Worm (Caenorhabditis elegans) whole organism, mixed stage, embryonic: ENCODE data around the gene Y52E8A.1.
A peak's percentile ranks its signal among the peaks of the same experiment; 100 is the strongest.

ENCODE experiments used
- M03D4.4 ChIP-seq: sonication (generic microtip); optimal IDR thresholded peaks from 2 replicates; lab custom pipeline; 2017; ENCODE audit warnings: mild to moderate bottlenecking, missing genetic modification characterization, missing compliant biosample characterization
- bed-3 ChIP-seq: fragments of 200-800 bp; sonication (Bioruptor generic); optimal IDR thresholded peaks from 3 replicates; lab custom pipeline; 2018; ENCODE audit warnings: mild to moderate bottlenecking, missing genetic modification characterization, moderate library complexity, missing compliant biosample characterization
- ceh-39 ChIP-seq: fragments of 150-350 bp; optimal IDR thresholded peaks from 2 replicates; lab custom pipeline; 2014; ENCODE audit warnings: missing biosample characterization, missing genetic modification characterization
- ceh-43 ChIP-seq: fragments of 200-800 bp; sonication (Bioruptor generic); optimal IDR thresholded peaks from 2 replicates; lab custom pipeline; 2018; ENCODE audit warnings: mild to moderate bottlenecking, missing genetic modification characterization, moderate library complexity, missing compliant biosample characterization
- ceh-83 ChIP-seq: fragments of 200-800 bp; sonication (Bioruptor generic); optimal IDR thresholded peaks from 2 replicates; lab custom pipeline; 2018; ENCODE audit warnings: mild to moderate bottlenecking, missing genetic modification characterization, missing compliant biosample characterization
- ces-1 ChIP-seq: fragments of 150-350 bp; optimal IDR thresholded peaks from 2 replicates; lab custom pipeline; 2014; ENCODE audit warnings: missing biosample characterization, missing genetic modification reagents, missing genetic modification characterization
- cnd-1 ChIP-seq: fragments of 200-800 bp; sonication (Bioruptor generic); optimal IDR thresholded peaks from 2 replicates; lab custom pipeline; 2018; ENCODE audit warnings: mild to moderate bottlenecking, missing genetic modification characterization, missing compliant biosample characterization
- elt-1 ChIP-seq: sonication (generic microtip); optimal IDR thresholded peaks from 2 replicates; lab custom pipeline; 2017; ENCODE audit warnings: missing genetic modification characterization, mild to moderate bottlenecking, missing compliant biosample characterization, antibody characterized with exemption, moderate library complexity, borderline replicate concordance; ENCODE audit not compliant: insufficient read depth
- ham-2 ChIP-seq: fragments of 200-800 bp; sonication (Bioruptor generic); optimal IDR thresholded peaks from 2 replicates; lab custom pipeline; 2018; ENCODE audit warnings: mild to moderate bottlenecking, missing genetic modification characterization, missing compliant biosample characterization
- hlh-1 ChIP-seq: fragments of 150-350 bp; optimal IDR thresholded peaks from 2 replicates; lab custom pipeline; 2014; ENCODE audit warnings: missing biosample characterization, missing genetic modification reagents, missing genetic modification characterization
- lin-13 ChIP-seq: fragments of 150-350 bp; optimal IDR thresholded peaks from 2 replicates; lab custom pipeline; 2014; ENCODE audit warnings: missing biosample characterization, missing genetic modification characterization
- lsy-2 ChIP-seq: fragments of 150-350 bp; optimal IDR thresholded peaks from 2 replicates; lab custom pipeline; 2014; ENCODE audit warnings: missing biosample characterization, missing genetic modification characterization
- mab-5 ChIP-seq: fragments of 150-350 bp; optimal IDR thresholded peaks from 2 replicates; lab custom pipeline; 2014; ENCODE audit warnings: missing biosample characterization, missing genetic modification characterization
- mep-1 ChIP-seq: fragments of 150-350 bp; optimal IDR thresholded peaks from 2 replicates; lab custom pipeline; 2017; ENCODE audit warnings: missing biosample characterization, missing genetic modification reagents, missing genetic modification characterization, inconsistent platforms
- nhr-12 ChIP-seq: fragments of 150-350 bp; optimal IDR thresholded peaks from 2 replicates; lab custom pipeline; 2014; ENCODE audit warnings: missing biosample characterization, missing genetic modification characterization
- nhr-2 ChIP-seq: fragments of 150-350 bp; optimal IDR thresholded peaks from 2 replicates; lab custom pipeline; 2014; ENCODE audit warnings: missing biosample characterization, missing genetic modification characterization
- nhr-28 ChIP-seq: fragments of 150-350 bp; optimal IDR thresholded peaks from 2 replicates; lab custom pipeline; 2014; ENCODE audit warnings: missing biosample characterization, missing genetic modification characterization
- pha-4 ChIP-seq: fragments of 150-350 bp; optimal IDR thresholded peaks from 2 replicates; lab custom pipeline; 2018; ENCODE audit warnings: missing biosample characterization, missing genetic modification reagents, missing genetic modification characterization
- sem-2 ChIP-seq: fragments of 200-800 bp; sonication (Bioruptor generic); optimal IDR thresholded peaks from 2 replicates; lab custom pipeline; 2018; ENCODE audit warnings: mild to moderate bottlenecking, missing genetic modification characterization, missing compliant biosample characterization
- snpc-4 ChIP-seq: fragments of 150-350 bp; optimal IDR thresholded peaks from 2 replicates; lab custom pipeline; 2014; ENCODE audit warnings: missing biosample characterization, missing genetic modification characterization
- sptf-1 ChIP-seq: sonication (generic microtip); optimal IDR thresholded peaks from 2 replicates; lab custom pipeline; 2017; ENCODE audit warnings: mild to moderate bottlenecking, missing genetic modification characterization, moderate library complexity, missing compliant biosample characterization
- tbx-8 ChIP-seq: fragments of 200-800 bp; sonication (Bioruptor generic); optimal IDR thresholded peaks from 2 replicates; lab custom pipeline; 2018; ENCODE audit warnings: mild to moderate bottlenecking, missing genetic modification characterization, moderate library complexity, missing compliant biosample characterization
- unc-120 ChIP-seq: sonication (generic microtip); optimal IDR thresholded peaks from 2 replicates; lab custom pipeline; 2017; ENCODE audit warnings: missing genetic modification characterization, missing compliant biosample characterization; ENCODE audit not compliant: poor library complexity, severe bottlenecking
- unc-39 ChIP-seq: fragments of 150-350 bp; optimal IDR thresholded peaks from 2 replicates; lab custom pipeline; 2014; ENCODE audit warnings: missing biosample characterization, missing genetic modification characterization
- unc-62 ChIP-seq: fragments of 150-350 bp; optimal IDR thresholded peaks from 2 replicates; lab custom pipeline; 2014; ENCODE audit warnings: missing biosample characterization, missing genetic modification reagents, missing genetic modification characterization
- zip-8 ChIP-seq: fragments of 150-350 bp; optimal IDR thresholded peaks from 2 replicates; lab custom pipeline; 2014; ENCODE audit warnings: missing biosample characterization, missing genetic modification characterization
- ztf-11 ChIP-seq: fragments of 150-350 bp; optimal IDR thresholded peaks from 2 replicates; lab custom pipeline; 2014; ENCODE audit warnings: missing biosample characterization, missing genetic modification characterization

Y52E8A.1 gene

DNA sequence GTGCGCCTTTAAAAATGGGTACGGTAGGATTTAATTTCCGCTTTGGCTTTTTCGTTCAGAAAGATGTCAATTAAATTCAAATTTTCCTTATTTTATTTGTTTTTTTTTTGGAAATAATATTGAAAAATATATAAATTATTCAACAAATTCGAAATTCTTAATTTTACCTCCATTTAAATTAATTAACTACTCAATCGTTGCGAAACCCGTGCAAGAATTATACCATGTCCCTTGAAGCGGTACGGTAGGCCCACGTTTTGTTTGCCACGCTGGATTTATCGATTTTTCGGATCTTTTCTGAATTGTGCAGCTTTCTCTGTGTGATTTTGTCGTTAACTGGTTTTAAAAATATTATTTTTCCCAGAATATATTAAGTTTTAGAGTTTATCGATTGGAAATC, 1.4 kb upstream of the Y52E8A.1 start, which contains the start of gene Y52E8A.2:
Y52E8A.2 (plus strand) TSS at position 382 of the 400 bp plus-strand sequence.
- TF ChIP-seq lsy-2 (no peak), nhr-28 (tag; lab: Kevin White, UChicago) (no peak), mab-5 (tag; lab: Kevin White, UChicago) (no peak), nhr-2 (tag; lab: Kevin White, UChicago) (no peak), sptf-1 (tag; lab: Kevin White, UChicago) (no peak), ces-1 (GFP tag; lab: Kevin White, UChicago) (no peak), ceh-43 (GFP tag; lab: Kevin White, UChicago) (no peak), M03D4.4 (tag; lab: Kevin White, UChicago) (no peak), pha-4 (tag; lab: Kevin White, UChicago) (no peak), nhr-12 (tag; lab: Kevin White, UChicago) (no peak), ham-2 (no peak), snpc-4 (no peak), cnd-1 (tag; lab: Kevin White, UChicago) (no peak), lin-13 (tag; lab: Kevin White, UChicago) (no peak), bed-3 (GFP tag; lab: Kevin White, UChicago) (no peak), ceh-39 (tag; lab: Kevin White, UChicago) (no peak), unc-39 (no peak), elt-1 (tag; lab: Kevin White, UChicago) (no peak)

DNA sequence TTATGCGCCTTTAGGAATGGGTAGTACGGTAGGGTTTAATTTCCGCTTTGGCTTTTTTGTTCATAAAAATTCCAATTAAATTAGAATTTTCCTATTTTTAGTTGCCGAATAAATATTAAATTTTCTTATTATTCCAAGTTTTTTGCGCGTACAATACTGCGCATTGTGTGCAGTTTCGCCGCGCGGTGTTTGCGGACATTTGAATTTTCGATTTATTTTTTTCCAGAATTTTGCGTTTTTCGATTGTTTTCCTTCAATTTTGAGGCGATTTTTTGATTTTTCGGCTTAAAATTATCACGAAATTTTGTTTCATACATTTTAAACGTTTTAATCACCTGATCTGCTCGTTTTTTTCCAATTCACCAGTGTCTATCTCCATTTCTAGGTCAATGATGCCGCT, 1.0 kb downstream of the Y52E8A.1 start, which contains the start of gene H20J04.6:
H20J04.6 (plus strand) TSS at position 386 of the 400 bp plus-strand sequence.
- TF ChIP-seq lsy-2 (peak; percentile 39), nhr-12 (tag; lab: Kevin White, UChicago) (no peak), ceh-83 (GFP tag; lab: Kevin White, UChicago) (peak; percentile 13), unc-39 (no peak), unc-120 (tag; lab: Kevin White, UChicago) (no peak), tbx-8 (GFP tag; lab: Kevin White, UChicago) (no peak), mep-1 (tag; lab: Kevin White, UChicago) (peak; percentile 29), ces-1 (GFP tag; lab: Kevin White, UChicago) (peak; percentile 18), snpc-4 (no peak)

DNA sequence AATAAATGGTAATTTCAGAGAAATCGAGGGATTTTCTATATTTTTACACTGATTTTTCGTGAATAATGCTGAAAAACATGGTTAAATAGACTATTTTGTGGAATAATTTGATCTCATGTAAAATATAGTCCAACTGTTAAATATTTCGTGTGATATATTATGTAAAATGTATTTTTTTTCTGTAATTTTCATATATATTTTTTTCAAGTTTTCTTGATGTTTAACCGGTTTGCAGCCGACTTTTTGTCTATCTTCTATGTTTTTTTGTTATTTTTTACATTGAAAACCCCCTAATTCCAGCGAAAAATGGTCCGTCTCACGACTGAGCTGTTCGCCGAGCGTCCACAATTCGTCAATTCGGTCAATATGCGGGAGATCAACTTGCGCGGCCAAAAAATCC, 2.2 kb downstream of the Y52E8A.1 start, which contains the start of gene mog-2:
mog-2 (plus strand) TSS at position 301 of the 400 bp plus-strand sequence.
- TF ChIP-seq nhr-2 (tag; lab: Kevin White, UChicago), result no peak

DNA sequence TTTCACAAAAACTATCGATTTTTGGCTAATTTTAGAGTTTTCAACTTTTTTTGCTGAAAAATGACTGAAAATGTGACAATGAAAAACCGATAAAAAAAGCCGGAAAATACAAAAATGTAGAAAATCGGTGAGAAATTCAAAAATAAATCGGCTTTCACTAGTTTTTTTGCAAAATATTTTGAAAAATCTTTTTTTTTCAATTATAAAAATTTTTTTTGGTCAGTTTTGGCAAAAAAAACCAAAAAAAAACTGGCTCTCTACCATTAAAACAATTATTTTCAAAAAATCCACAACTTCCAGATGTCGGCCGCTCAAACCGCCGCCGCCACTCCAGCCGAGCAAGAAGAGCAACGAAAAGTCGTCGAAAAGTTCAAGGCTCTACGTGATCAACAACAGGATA, 4.6 kb downstream of the Y52E8A.1 start, which contains the start of gene pfd-2:
pfd-2 (plus strand) TSS at position 301 of the 400 bp plus-strand sequence.
- no peak for TF ChIP-seq sptf-1 (tag; lab: Kevin White, UChicago)
- TF ChIP-seq hlh-1 (tag; lab: Kevin White, UChicago), result no peak
- TF ChIP-seq lin-13 (tag; lab: Kevin White, UChicago), result no peak
- no peak for TF ChIP-seq ham-2

DNA sequence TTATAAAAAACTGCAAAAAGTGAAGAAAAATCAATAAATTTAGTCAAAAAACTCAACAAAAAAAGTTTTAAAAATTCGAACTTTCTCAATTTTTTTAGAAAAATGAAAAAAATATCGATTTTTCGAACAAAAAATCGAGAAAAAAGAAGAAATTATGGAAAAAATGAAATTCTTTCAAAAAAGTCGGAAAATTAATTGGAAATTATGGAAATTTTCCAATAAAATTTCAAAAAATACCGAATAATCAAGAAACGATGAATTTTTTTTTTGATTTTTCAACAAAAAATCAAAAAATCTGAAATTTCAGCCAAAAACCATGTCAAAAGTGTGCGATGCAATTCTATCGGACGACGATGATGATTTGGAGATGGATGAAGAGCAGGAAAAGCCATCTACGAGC, 6.8 kb downstream of the Y52E8A.1 start, which contains the start of gene H20J04.4:
H20J04.4 (plus strand) TSS at position 301 of the 400 bp plus-strand sequence.
- TF ChIP-seq snpc-4 (no peak), ztf-11 (tag; lab: Kevin White, UChicago) (no peak), unc-62 (GFP tag; lab: Kevin White, UChicago) (no peak), ceh-39 (tag; lab: Kevin White, UChicago) (no peak), sptf-1 (tag; lab: Kevin White, UChicago) (no peak), cnd-1 (tag; lab: Kevin White, UChicago) (no peak), unc-39 (no peak), hlh-1 (tag; lab: Kevin White, UChicago) (no peak), nhr-28 (tag; lab: Kevin White, UChicago) (no peak), mab-5 (tag; lab: Kevin White, UChicago) (no peak), nhr-12 (tag; lab: Kevin White, UChicago) (no peak), sem-2 (GFP tag; lab: Kevin White, UChicago) (no peak), unc-120 (tag; lab: Kevin White, UChicago) (no peak), pha-4 (tag; lab: Kevin White, UChicago) (no peak), ceh-83 (GFP tag; lab: Kevin White, UChicago) (no peak), zip-8 (tag; lab: Kevin White, UChicago) (no peak), lsy-2 (no peak)
- TF ChIP-seq, all 35 proteins: peak for 0

DNA sequence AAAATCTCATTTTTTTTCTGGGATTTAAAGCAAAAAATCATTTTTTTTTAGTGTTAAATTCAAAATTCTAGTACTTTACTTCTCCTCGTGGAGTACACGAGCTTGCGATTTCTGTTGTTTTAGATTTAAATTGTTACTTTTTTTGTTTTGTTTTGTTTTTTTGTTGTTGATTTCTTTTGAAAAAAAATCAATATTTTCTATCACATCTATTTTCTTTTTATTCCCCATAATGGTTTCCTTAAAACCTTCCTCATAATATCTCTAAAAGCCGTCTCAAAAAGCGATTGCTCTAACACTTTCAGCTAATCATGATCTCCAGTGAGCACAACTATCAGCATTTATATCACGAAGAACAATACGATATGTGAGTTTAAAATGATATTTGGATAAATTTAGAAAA, 12.6 kb downstream of the Y52E8A.1 start, which contains the start of gene madf-3:
madf-3 (plus strand) TSS at position 301 of the 400 bp plus-strand sequence.
- TF ChIP-seq unc-120 (tag; lab: Kevin White, UChicago), result no peak
